Fruit fly (Drosophila melanogaster) whole organism, embryonic: ENCODE measurements around the gene Kua.

Source experiments
- Aef1 ChIP-seq: fragments of 200-800 bp; sonication (Bioruptor generic); IDR thresholded peaks from 3 replicates; pipeline ENCODE4 v1.3.6; 2022; ENCODE audit warnings: missing biosample characterization, missing genetic modification characterization
- Blimp-1 ChIP-seq: fragments of 200-800 bp; sonication (Bioruptor generic); optimal IDR thresholded peaks from 3 replicates; lab custom pipeline; 2018; ENCODE audit warnings: missing biosample characterization, missing genetic modification characterization, mild to moderate bottlenecking, moderate library complexity, missing genetic modification reagents
- C15 ChIP-seq: fragments of 200-800 bp; sonication (Bioruptor generic); IDR thresholded peaks from 3 replicates; pipeline ENCODE4 v1.3.6; 2022; ENCODE audit warnings: missing biosample characterization, missing genetic modification characterization
- CG1024 ChIP-seq: fragments of 200-800 bp; sonication (Bioruptor generic); IDR thresholded peaks from 2 replicates; pipeline ENCODE4 v1.3.6; 2022; ENCODE audit warnings: missing biosample characterization, missing genetic modification characterization
- CG10274 ChIP-seq: fragments of 200-800 bp; sonication (Bioruptor generic); optimal IDR thresholded peaks from 3 replicates; lab custom pipeline; 2017; ENCODE audit warnings: missing biosample characterization, mild to moderate bottlenecking, missing genetic modification characterization
- CG10565 ChIP-seq: fragments of 200-800 bp; sonication (Bioruptor generic); optimal IDR thresholded peaks from 3 replicates; lab custom pipeline; 2016; ENCODE audit warnings: missing biosample characterization, mild to moderate bottlenecking, missing genetic modification characterization
- CG11696 ChIP-seq: fragments of 200-800 bp; sonication (Bioruptor generic); IDR thresholded peaks from 2 replicates; pipeline ENCODE4 v1.3.6; 2022; ENCODE audit warnings: missing biosample characterization, missing genetic modification characterization
- CG12071 ChIP-seq: fragments of 200-800 bp; sonication (Bioruptor generic); optimal IDR thresholded peaks from 3 replicates; lab custom pipeline; 2018; ENCODE audit warnings: missing biosample characterization, mild to moderate bottlenecking, missing genetic modification characterization
- CG12155 ChIP-seq: fragments of 200-800 bp; sonication (Bioruptor generic); optimal IDR thresholded peaks from 3 replicates; lab custom pipeline; 2016; ENCODE audit warnings: missing biosample characterization, missing genetic modification characterization
- CG12236 ChIP-seq: fragments of 200-800 bp; sonication (Bioruptor generic); optimal IDR thresholded peaks from 2 replicates; lab custom pipeline; 2016; ENCODE audit warnings: missing biosample characterization, missing genetic modification characterization
- CG12769 ChIP-seq: fragments of 200-800 bp; sonication (Bioruptor generic); optimal IDR thresholded peaks from 2 replicates; lab custom pipeline; 2019; ENCODE audit warnings: missing biosample characterization, mild to moderate bottlenecking, missing genetic modification characterization, moderate library complexity
- CG12942 ChIP-seq: fragments of 200-800 bp; sonication (Bioruptor generic); optimal IDR thresholded peaks from 3 replicates; lab custom pipeline; 2016; ENCODE audit warnings: missing biosample characterization, missing genetic modification characterization
- CG13624 ChIP-seq: fragments of 200-800 bp; sonication (Bioruptor generic); optimal IDR thresholded peaks from 2 replicates; lab custom pipeline; 2016; ENCODE audit warnings: missing biosample characterization, missing genetic modification characterization
- CG14860 ChIP-seq: fragments of 200-800 bp; sonication (Bioruptor generic); IDR thresholded peaks from 3 replicates; pipeline ENCODE4 v1.3.6; 2022; ENCODE audit warnings: missing biosample characterization, missing genetic modification characterization; ENCODE audit not compliant: partially characterized antibody
- CG17385 ChIP-seq: fragments of 200-800 bp; sonication (Bioruptor generic); optimal IDR thresholded peaks from 3 replicates; lab custom pipeline; 2018; ENCODE audit warnings: missing biosample characterization, mild to moderate bottlenecking, missing genetic modification characterization
- CG34224 ChIP-seq: fragments of 200-800 bp; sonication (Bioruptor generic); IDR thresholded peaks from 3 replicates; pipeline ENCODE4 v1.3.6; 2022; ENCODE audit warnings: missing biosample characterization, missing genetic modification characterization; ENCODE audit not compliant: partially characterized antibody
- CG42726 ChIP-seq: fragments of 200-800 bp; sonication (Bioruptor generic); IDR thresholded peaks from 2 replicates; pipeline ENCODE4 v1.3.6; 2022; ENCODE audit warnings: missing biosample characterization, missing genetic modification characterization; ENCODE audit not compliant: partially characterized antibody
- CG5180 ChIP-seq: fragments of 200-800 bp; sonication (Bioruptor generic); optimal IDR thresholded peaks from 3 replicates; lab custom pipeline; 2017; ENCODE audit warnings: missing biosample characterization, missing genetic modification characterization, mild to moderate bottlenecking, moderate library complexity, missing genetic modification reagents
- CG6175 ChIP-seq: fragments of 200-800 bp; sonication (Bioruptor generic); IDR thresholded peaks from 3 replicates; pipeline ENCODE4 v1.3.6; 2022; ENCODE audit warnings: missing biosample characterization, missing genetic modification characterization
- CG6254 ChIP-seq: fragments of 200-800 bp; sonication (Bioruptor generic); optimal IDR thresholded peaks from 3 replicates; lab custom pipeline; 2017; ENCODE audit warnings: mild to moderate bottlenecking, missing biosample characterization, missing genetic modification reagents, missing genetic modification characterization
- CG8478 ChIP-seq: fragments of >200 bp; optimal IDR thresholded peaks from 2 replicates; lab custom pipeline; 2018
- Doc2 ChIP-seq: fragments of 200-800 bp; sonication (Bioruptor generic); IDR thresholded peaks from 2 replicates; pipeline ENCODE4 v1.3.6; 2022; ENCODE audit warnings: missing biosample characterization, missing genetic modification characterization
- Drgx ChIP-seq: fragments of 200-800 bp; sonication (Bioruptor generic); IDR thresholded peaks from 2 replicates; pipeline ENCODE4 v1.3.6; 2022; ENCODE audit warnings: missing biosample characterization, missing genetic modification characterization
- Meics ChIP-seq: fragments of 200-800 bp; sonication (Bioruptor generic); optimal IDR thresholded peaks from 2 replicates; lab custom pipeline; 2017; ENCODE audit warnings: missing biosample characterization, mild to moderate bottlenecking, missing genetic modification characterization
- Myb ChIP-seq: fragments of 200-800 bp; sonication (Bioruptor generic); optimal IDR thresholded peaks from 2 replicates; lab custom pipeline; 2016; ENCODE audit warnings: missing biosample characterization, missing genetic modification characterization
- NC2α ChIP-seq: fragments of 200-800 bp; sonication (Bioruptor generic); optimal IDR thresholded peaks from 2 replicates; lab custom pipeline; 2016; ENCODE audit warnings: missing biosample characterization, missing genetic modification characterization
- Neu2 ChIP-seq: fragments of 200-800 bp; sonication (Bioruptor generic); optimal IDR thresholded peaks from 3 replicates; lab custom pipeline; 2016; ENCODE audit warnings: missing biosample characterization, missing genetic modification characterization, borderline replicate concordance
- Optix ChIP-seq: fragments of 200-800 bp; sonication (Bioruptor generic); IDR thresholded peaks from 3 replicates; pipeline ENCODE4 v1.3.6; 2022; ENCODE audit warnings: missing biosample characterization, missing genetic modification characterization
- ab ChIP-seq: fragments of 200-800 bp; sonication (Bioruptor generic); optimal IDR thresholded peaks from 2 replicates; lab custom pipeline; 2016; ENCODE audit warnings: missing biosample characterization, missing genetic modification characterization
- ap ChIP-seq: fragments of 200-800 bp; sonication (Bioruptor generic); IDR thresholded peaks from 2 replicates; pipeline ENCODE4 v1.3.6; 2022; ENCODE audit warnings: missing biosample characterization, missing genetic modification characterization
- bcd ChIP-seq: fragments of 200-800 bp; sonication (Bioruptor generic); optimal IDR thresholded peaks from 2 replicates; lab custom pipeline; 2017; ENCODE audit warnings: missing biosample characterization, mild to moderate bottlenecking, missing genetic modification characterization
- chinmo ChIP-seq: fragments of 200-800 bp; sonication (Bioruptor generic); IDR thresholded peaks from 4 replicates; pipeline ENCODE4 v1.3.6; 2022; ENCODE audit warnings: missing biosample characterization, missing genetic modification characterization; ENCODE audit not compliant: partially characterized antibody
- chm ChIP-seq: fragments of 200-800 bp; sonication (Bioruptor generic); IDR thresholded peaks from 2 replicates; pipeline ENCODE4 v1.3.6; 2022; ENCODE audit warnings: missing biosample characterization, missing genetic modification characterization
- chn ChIP-seq: fragments of 200-800 bp; sonication (Bioruptor generic); optimal IDR thresholded peaks from 2 replicates; lab custom pipeline; 2016; ENCODE audit warnings: missing biosample characterization, missing genetic modification characterization
- croc ChIP-seq: fragments of 200-800 bp; sonication (Bioruptor generic); conservative IDR thresholded peaks from 3 replicates; pipeline ENCODE4 v1.3.6; 2022; ENCODE audit warnings: missing biosample characterization, missing genetic modification characterization
- dati ChIP-seq: fragments of 200-800 bp; sonication (Bioruptor generic); IDR thresholded peaks from 2 replicates; pipeline ENCODE4 v1.3.6; 2022; ENCODE audit warnings: missing biosample characterization, missing genetic modification characterization
- emc ChIP-seq: fragments of 200-800 bp; sonication (Bioruptor generic); optimal IDR thresholded peaks from 2 replicates; lab custom pipeline; 2016; ENCODE audit warnings: missing biosample characterization, missing genetic modification characterization
- fru ChIP-seq: fragments of >200 bp; optimal IDR thresholded peaks from 2 replicates; lab custom pipeline; 2017
- gsb-n ChIP-seq: fragments of 200-800 bp; sonication (Bioruptor generic); optimal IDR thresholded peaks from 3 replicates; lab custom pipeline; 2018; ENCODE audit warnings: missing biosample characterization, mild to moderate bottlenecking, missing genetic modification characterization
- h ChIP-seq: fragments of >200 bp; optimal IDR thresholded peaks from 2 replicates; lab custom pipeline; 2017
- hkb ChIP-seq, 2 experiments: fragments of 200-800 bp in 1 of 2; fragments of >200 bp in 1 of 2; sonication (Bioruptor generic) in 1 of 2; IDR thresholded peaks in 1 of 2; optimal IDR thresholded peaks in 1 of 2; 2 replicates each; pipeline versions ENCODE4 v1.3.6 to Lab custom; 2017 to 2022; ENCODE audit warnings: missing biosample characterization in 1 of 2, missing genetic modification characterization in 1 of 2
- lbe ChIP-seq: fragments of 200-800 bp; sonication (Bioruptor generic); optimal IDR thresholded peaks from 2 replicates; lab custom pipeline; 2016; ENCODE audit warnings: missing biosample characterization, mild to moderate bottlenecking, missing genetic modification characterization
- lola ChIP-seq, 3 experiments: fragments of >200 bp in 2 of 3; fragments of 200-800 bp in 1 of 3; sonication (Bioruptor generic) in 1 of 3; optimal IDR thresholded peaks; 2 replicates each; lab custom pipeline; 2017 to 2019; ENCODE audit warnings: missing biosample characterization in 3 of 3, missing genetic modification characterization in 3 of 3, mild to moderate bottlenecking in 1 of 3, moderate library complexity in 1 of 3
- pan ChIP-seq, 4 experiments: fragments of >200 bp in 3 of 4; fragments of 200-800 bp in 1 of 4; sonication (Bioruptor generic) in 1 of 4; optimal IDR thresholded peaks in 3 of 4; IDR thresholded peaks in 1 of 4; 2 replicates each; pipeline versions ENCODE4 v1.3.6 to Lab custom; 2017 to 2022; ENCODE audit warnings: missing biosample characterization in 2 of 4, missing genetic modification characterization in 2 of 4, mixed read lengths in 1 of 4
- peb ChIP-seq: fragments of 200-800 bp; sonication (Bioruptor generic); IDR thresholded peaks from 2 replicates; pipeline ENCODE4 v1.3.6; 2022; ENCODE audit warnings: missing biosample characterization, missing genetic modification characterization
- pho ChIP-seq: fragments of 200-800 bp; sonication (Bioruptor generic); optimal IDR thresholded peaks from 2 replicates; lab custom pipeline; 2016; ENCODE audit warnings: missing biosample characterization, missing genetic modification characterization
- salm ChIP-seq: fragments of 200-800 bp; sonication (Bioruptor generic); optimal IDR thresholded peaks from 2 replicates; lab custom pipeline; 2018; ENCODE audit warnings: missing biosample characterization, mild to moderate bottlenecking, missing genetic modification characterization
- sr ChIP-seq: fragments of 200-800 bp; sonication (Bioruptor generic); IDR thresholded peaks from 3 replicates; pipeline ENCODE4 v1.3.6; 2022; ENCODE audit warnings: missing biosample characterization, missing genetic modification characterization
- stc ChIP-seq: fragments of 200-800 bp; sonication (Bioruptor generic); IDR thresholded peaks from 2 replicates; pipeline ENCODE4 v1.3.6; 2022; ENCODE audit warnings: missing biosample characterization, missing genetic modification characterization
- vnd ChIP-seq: fragments of 200-800 bp; sonication (Bioruptor generic); IDR thresholded peaks from 3 replicates; pipeline ENCODE4 v1.3.6; 2022; ENCODE audit warnings: missing biosample characterization, missing genetic modification characterization; ENCODE audit not compliant: partially characterized antibody

Gene Kua

DNA sequence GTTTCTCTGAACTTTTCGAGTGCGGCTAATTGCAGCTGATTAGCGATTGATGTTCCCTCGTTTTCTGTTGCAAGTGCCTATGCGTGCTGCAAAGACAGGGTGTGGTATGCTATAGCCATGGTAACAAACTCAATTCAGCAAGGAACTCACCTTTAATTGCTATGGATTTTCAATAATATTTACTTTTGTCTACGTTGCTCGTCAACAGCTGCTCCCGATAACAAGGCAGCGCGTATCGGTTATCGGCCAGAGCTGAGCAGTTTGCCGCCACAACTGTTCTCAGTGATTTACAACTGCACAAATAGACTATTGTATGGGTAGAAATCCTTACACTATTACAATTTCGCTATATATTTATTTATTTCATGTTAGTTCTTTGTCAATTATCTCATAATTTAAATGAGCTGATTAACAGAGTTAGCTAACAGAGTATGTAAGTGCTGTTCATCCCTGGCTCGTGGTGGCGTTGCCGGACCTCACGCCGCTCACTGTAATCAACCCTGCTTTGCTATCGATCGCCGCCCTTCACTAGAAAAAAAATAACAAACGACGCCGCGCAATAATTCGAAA lies 22.1 kb upstream of the Kua start, which contains the start of the genes pr and neb (continued):
- TF ChIP-seq Blimp-1 (GFP tag; lab: Kevin White, UChicago) (no peak), Meics (GFP tag; lab: Kevin White, UChicago) (no peak), CG34224 (peak; percentile 62; the same call in 1 of the 3 replicates), Optix (peak; percentile 6; the same call in 1 of the 3 replicates), CG10274 (GFP tag; lab: Kevin White, UChicago) (no peak), fru (lab: Kevin White, UChicago) (no peak), stc (GFP tag; lab: Robert Waterston, UW) (no peak), Drgx (no peak), CG12236 (GFP tag; lab: Kevin White, UChicago) (no peak), CG8478 (lab: Kevin White, UChicago) (no peak), chn (GFP tag; lab: Kevin White, UChicago) (peak; percentile 26), peb (GFP tag; lab: Robert Waterston, UW) (no peak), emc (peak; percentile 2), chinmo (GFP tag; lab: Robert Waterston, UW) (0 out of 4 replicates have a peak, but pooled peaks have one; percentile 35), NC2α (no peak), vnd (GFP tag; lab: Robert Waterston, UW) (no peak), gsb-n (tag; lab: Kevin White, UChicago) (no peak), Neu2 (GFP tag; lab: Kevin White, UChicago) (no peak), h (lab: Kevin White, UChicago) (no peak), dati (GFP tag; lab: Robert Waterston, UW) (no peak), pho (GFP tag; lab: Kevin White, UChicago) (peak; percentile 23), Myb (peak; percentile 2), Doc2 (GFP tag; lab: Robert Waterston, UW) (no peak), salm (tag; lab: Kevin White, UChicago) (no peak), lola (GFP tag; optimal IDR thresholded peaks at IDR 0.05; lab: Kevin White, UChicago) (peak in 1 of 3 experiments; percentile 55), CG5180 (GFP tag; lab: Kevin White, UChicago) (no peak), bcd (GFP tag; lab: Kevin White, UChicago) (peak; percentile 32), CG11696 (GFP tag; lab: Robert Waterston, UW) (no peak), CG6175 (no peak), hkb (optimal IDR thresholded peaks at IDR 0.05; lab: Kevin White, UChicago) (peak; percentile 58), hkb (GFP tag; IDR thresholded peaks at IDR 0.05; lab: Robert Waterston, UW) (peak; percentile 82), Aef1 (GFP tag; lab: Robert Waterston, UW) (peak; percentile 73), CG14860 (no peak; the same call in 2 of the 3 replicates), CG42726 (GFP tag; lab: Robert Waterston, UW) (no peak), lbe (peak; percentile 52), CG10565 (GFP tag; lab: Kevin White, UChicago) (no peak), ab (GFP tag; lab: Kevin White, UChicago) (no peak), pan (optimal IDR thresholded peaks at IDR 0.05; lab: Kevin White, UChicago) (no peak), pan (GFP tag; optimal IDR thresholded peaks at IDR 0.05 in 1 of 2, IDR thresholded peaks at IDR 0.05 in 1 of 2) (no peak), CG6254 (GFP tag; lab: Kevin White, UChicago) (peak; percentile 33), chm (GFP tag; lab: Robert Waterston, UW) (peak; percentile 48; the same call in 1 of the 2 replicates), ap (GFP tag; lab: Robert Waterston, UW) (peak; percentile 36; the same call in 1 of the 2 replicates), CG12942 (peak; percentile 51), CG1024 (GFP tag; lab: Robert Waterston, UW) (no peak), CG12769 (tag; lab: Kevin White, UChicago) (peak; percentile 70), CG12155 (GFP tag; lab: Kevin White, UChicago) (peak; percentile 67), CG12071 (no peak), CG13624 (peak; percentile 31), croc (GFP tag; lab: Robert Waterston, UW) (no peak), sr (GFP tag; lab: Robert Waterston, UW) (no peak), CG17385 (peak; percentile 30), C15 (GFP tag; lab: Robert Waterston, UW) (no peak)
